Fruit fly (Drosophila melanogaster) Kc167 (cell line): Measurements from ENCODE around the gene Eo.

Source experiments
- Myc ChIP-seq: fragments of >200 bp; optimal IDR thresholded peaks from 2 replicates; lab custom pipeline; 2017; ENCODE audit warnings: missing external identifiers
- Sin3A ChIP-seq: fragments of >200 bp; optimal IDR thresholded peaks from 2 replicates; lab custom pipeline; 2018; ENCODE audit warnings: missing external identifiers
- h ChIP-seq: fragments of >200 bp; optimal IDR thresholded peaks from 3 replicates; lab custom pipeline; 2018; ENCODE audit warnings: missing external identifiers
- insv ChIP-seq: fragments of >200 bp; optimal IDR thresholded peaks from 3 replicates; lab custom pipeline; 2018; ENCODE audit warnings: missing external identifiers
- psq ChIP-seq: fragments of >200 bp; optimal IDR thresholded peaks from 2 replicates; lab custom pipeline; 2017; ENCODE audit warnings: missing external identifiers
- ttk ChIP-seq: sonication (Bioruptor generic); optimal IDR thresholded peaks from 2 replicates; lab custom pipeline; 2017; ENCODE audit warnings: missing external identifiers

Gene Eo

dm6 chrX:14905499-14906044 lies 13.0 kb downstream of the Eo start, which contains the start of gene CG9512:
Gene CG9512 (minus strand): TSS chrX:14905549.
- no peak for TF ChIP-seq h (lab: Kevin White, UChicago)
- TF ChIP-seq psq (lab: Kevin White, UChicago): no peak
- no peak for TF ChIP-seq Myc (lab: Kevin White, UChicago)
- no peak for TF ChIP-seq ttk (lab: Kevin White, UChicago)
- TF ChIP-seq Sin3A (lab: Kevin White, UChicago): no peak

DNA sequence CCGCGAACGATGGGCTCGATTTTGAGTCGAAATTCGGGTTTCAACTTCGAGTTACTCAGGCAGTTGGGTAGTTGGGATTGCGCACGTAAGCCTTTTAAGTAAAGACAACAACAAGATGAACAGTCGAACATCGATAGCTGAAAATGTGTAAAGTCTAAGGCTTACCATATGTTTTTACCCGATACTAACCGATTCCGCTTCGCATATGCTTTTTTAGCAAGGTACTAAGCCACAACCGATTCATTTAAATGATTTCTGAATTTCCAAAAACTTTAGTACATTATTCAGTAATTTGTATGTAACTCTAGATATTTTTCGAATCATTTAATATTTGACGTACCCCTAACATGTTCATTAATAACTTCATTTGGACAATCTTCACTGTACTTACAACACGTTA lies 21.0 kb downstream of the Eo start:
- TF ChIP-seq psq (lab: Kevin White, UChicago) (no peak), ttk (lab: Kevin White, UChicago) (no peak), h (lab: Kevin White, UChicago) (no peak), Myc (lab: Kevin White, UChicago) (no peak), Sin3A (lab: Kevin White, UChicago) (no peak), insv (no peak)

DNA sequence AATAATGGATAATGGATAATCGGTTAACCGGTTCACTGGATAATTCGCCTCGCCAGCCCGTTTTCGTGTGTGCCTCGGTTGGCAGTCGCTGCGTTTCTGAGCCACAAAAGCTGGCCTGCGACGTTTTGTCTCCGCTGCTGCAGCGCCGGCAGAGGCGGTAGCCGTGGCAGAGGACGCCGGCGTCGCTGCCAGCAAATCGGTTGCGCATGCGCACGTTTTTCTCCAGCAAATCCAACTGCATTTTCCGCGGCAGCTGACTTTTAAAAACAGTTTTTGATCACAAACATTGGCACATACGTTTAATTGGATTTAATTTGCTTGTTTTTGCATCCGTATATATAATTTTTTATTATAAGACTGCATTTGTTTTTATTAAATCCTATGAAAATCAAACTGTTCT lies 21.8 kb downstream of the Eo start, which contains the start of gene CG9514:
CG9514 (minus strand) TSS at position 101 of the 400 bp plus-strand sequence.
- TF ChIP-seq psq (lab: Kevin White, UChicago) (no peak), Myc (lab: Kevin White, UChicago) (no peak), Sin3A (lab: Kevin White, UChicago) (no peak), ttk (lab: Kevin White, UChicago) (no peak), insv (no peak), h (lab: Kevin White, UChicago) (no peak)

DNA sequence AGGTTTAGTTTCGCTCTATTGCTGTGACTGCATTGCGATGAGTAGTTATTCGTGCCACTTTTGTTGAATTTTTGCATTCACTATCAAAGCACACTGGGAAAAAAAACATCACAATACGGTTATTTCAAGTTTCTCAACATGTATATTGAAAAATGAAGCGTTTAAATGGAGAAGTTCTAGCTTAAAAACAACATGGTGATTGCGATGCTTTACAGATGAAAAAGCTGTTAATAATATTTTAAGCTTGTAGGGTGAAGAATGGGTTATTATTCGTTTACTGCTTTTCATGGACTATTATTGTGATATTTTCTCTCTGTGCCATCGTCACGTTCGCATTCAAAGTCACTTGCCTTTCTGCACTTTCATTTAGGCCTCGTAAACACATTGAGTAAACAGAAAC lies 22.3 kb downstream of the Eo start:
- no peak for TF ChIP-seq Myc (lab: Kevin White, UChicago)
- no peak for TF ChIP-seq Sin3A (lab: Kevin White, UChicago)
- no peak for TF ChIP-seq insv
- TF ChIP-seq h (lab: Kevin White, UChicago): no peak
- TF ChIP-seq ttk (lab: Kevin White, UChicago): no peak
- TF ChIP-seq psq (lab: Kevin White, UChicago): no peak

dm6 chrX:14893872-14894271 lies 24.7 kb downstream of the Eo start:
- TF ChIP-seq insv (no peak), ttk (lab: Kevin White, UChicago) (no peak), psq (lab: Kevin White, UChicago) (no peak), h (lab: Kevin White, UChicago) (no peak), Myc (lab: Kevin White, UChicago) (no peak), Sin3A (lab: Kevin White, UChicago) (no peak)

DNA sequence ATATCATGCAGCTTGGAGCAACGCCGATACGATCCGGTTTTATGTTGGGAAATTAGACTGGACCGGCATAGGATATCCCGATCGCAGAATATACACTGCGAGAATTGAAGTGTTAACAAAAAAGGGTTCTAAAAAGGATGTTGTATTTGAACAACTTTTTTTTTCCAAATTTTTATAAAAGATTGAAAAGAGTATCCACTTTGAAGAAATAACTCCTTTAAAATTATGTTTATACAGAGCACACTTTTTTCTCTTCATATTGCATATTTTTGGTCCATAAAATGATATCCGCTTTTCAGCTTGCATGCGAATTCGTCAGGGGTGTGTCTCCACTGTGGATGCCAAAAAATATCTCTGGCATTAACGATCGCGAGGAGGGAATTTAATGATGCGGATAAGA lies 26.3 kb downstream of the Eo start:
- TF ChIP-seq ttk (lab: Kevin White, UChicago) (no peak), insv (no peak), Sin3A (lab: Kevin White, UChicago) (no peak), psq (lab: Kevin White, UChicago) (no peak), h (lab: Kevin White, UChicago) (no peak), Myc (lab: Kevin White, UChicago) (no peak)

DNA sequence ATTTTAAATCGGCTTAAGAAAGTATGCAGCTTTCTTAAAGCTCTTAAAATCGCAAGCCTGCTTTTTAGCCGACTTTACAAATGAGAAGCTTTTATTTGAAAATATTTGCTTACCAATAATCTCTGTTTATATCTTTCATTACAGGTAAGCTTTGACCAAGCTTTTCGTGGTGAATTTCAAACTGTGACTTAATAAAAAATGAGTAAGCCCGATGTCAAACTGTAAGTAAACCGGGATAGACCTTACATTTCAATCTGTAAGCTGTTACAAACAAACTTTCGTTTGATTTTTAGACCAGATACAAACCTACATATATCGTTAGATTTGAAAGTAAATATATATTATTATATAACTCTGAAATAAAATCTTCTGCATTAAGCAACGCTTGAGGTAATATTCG lies 33.0 kb downstream of the Eo start:
- TF ChIP-seq h (lab: Kevin White, UChicago) (no peak), Sin3A (lab: Kevin White, UChicago) (no peak), ttk (lab: Kevin White, UChicago) (no peak), psq (lab: Kevin White, UChicago) (no peak), insv (no peak), Myc (lab: Kevin White, UChicago) (no peak)

dm6 chrX:14883993-14884392 lies 34.6 kb downstream of the Eo start:
- TF ChIP-seq Sin3A (lab: Kevin White, UChicago): no peak
- no peak for TF ChIP-seq psq (lab: Kevin White, UChicago)
- TF ChIP-seq Myc (lab: Kevin White, UChicago): no peak
- no peak for TF ChIP-seq h (lab: Kevin White, UChicago)
- TF ChIP-seq ttk (lab: Kevin White, UChicago): no peak
- no peak for TF ChIP-seq insv

DNA sequence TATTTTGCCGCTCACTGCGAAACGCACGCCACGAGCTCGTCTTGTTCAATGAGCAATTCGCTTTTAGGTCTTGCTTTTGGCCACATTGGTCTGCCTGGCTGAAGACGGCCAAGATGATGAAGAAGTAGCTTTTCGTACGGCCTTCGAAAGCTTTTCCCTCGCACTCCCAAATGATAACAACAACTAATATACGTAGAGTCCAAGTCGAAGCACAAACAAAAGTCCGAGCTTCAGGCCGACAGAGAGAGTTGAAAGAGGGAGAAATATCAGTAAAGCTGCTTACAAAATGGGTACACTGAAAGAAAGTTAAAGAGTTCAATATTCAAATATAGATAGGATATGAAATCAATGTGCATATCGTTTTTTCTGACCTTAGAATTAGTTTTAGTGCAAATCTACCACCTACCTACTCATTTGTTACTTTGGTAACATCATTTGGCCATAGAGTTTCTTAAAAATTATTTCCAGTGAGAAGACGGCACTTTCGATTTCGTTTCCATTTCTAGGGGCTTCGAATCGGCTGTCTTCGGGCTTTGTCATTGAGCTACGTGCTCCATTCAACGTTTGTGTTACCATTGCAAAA lies 36.0 kb downstream of the Eo start, which contains the start of the genes CG45064 and CG45065:
CG45064 (minus strand) TSS at position 51 of the 583 bp plus-strand sequence.
CG45065 (minus strand) TSS at position 51 of the 583 bp plus-strand sequence.
- TF ChIP-seq insv (no peak), psq (lab: Kevin White, UChicago) (no peak), Myc (lab: Kevin White, UChicago) (no peak), ttk (lab: Kevin White, UChicago) (no peak), h (lab: Kevin White, UChicago) (no peak), Sin3A (lab: Kevin White, UChicago) (no peak)

DNA sequence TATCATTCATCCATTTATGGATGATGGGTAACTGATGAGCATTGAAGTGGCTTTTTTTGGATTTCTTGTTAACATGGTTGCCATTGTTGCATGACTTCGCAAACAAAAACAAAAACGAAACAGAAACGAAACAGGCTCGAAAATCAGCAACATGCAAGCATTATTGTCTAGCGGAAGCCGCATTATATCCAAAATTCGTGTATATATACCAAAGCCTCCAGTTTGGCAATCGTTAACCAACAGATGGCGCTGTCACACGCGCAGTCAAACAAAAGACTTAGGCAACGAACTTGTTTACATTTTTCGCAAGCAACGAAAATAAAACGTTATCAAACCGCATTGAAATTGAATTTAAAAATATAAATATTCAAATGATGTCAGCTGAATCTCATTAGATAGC lies 39.7 kb downstream of the Eo start:
- TF ChIP-seq ttk (lab: Kevin White, UChicago) (no peak), Sin3A (lab: Kevin White, UChicago) (no peak), Myc (lab: Kevin White, UChicago) (no peak), psq (lab: Kevin White, UChicago) (no peak), insv (no peak), h (lab: Kevin White, UChicago) (no peak)

- TF ChIP-seq psq (lab: Kevin White, UChicago): no peak
- no peak for TF ChIP-seq ttk (lab: Kevin White, UChicago)
- TF ChIP-seq Myc (lab: Kevin White, UChicago): no peak
- TF ChIP-seq insv: no peak
- TF ChIP-seq Sin3A (lab: Kevin White, UChicago): no peak
- no peak for TF ChIP-seq h (lab: Kevin White, UChicago)
Observed at dm6 chrX:14871028-14871427, 47.6 kb downstream of the Eo start, which contains the start of gene CG9518. Gene CG9518 (minus strand): TSS chrX:14871181.

DNA sequence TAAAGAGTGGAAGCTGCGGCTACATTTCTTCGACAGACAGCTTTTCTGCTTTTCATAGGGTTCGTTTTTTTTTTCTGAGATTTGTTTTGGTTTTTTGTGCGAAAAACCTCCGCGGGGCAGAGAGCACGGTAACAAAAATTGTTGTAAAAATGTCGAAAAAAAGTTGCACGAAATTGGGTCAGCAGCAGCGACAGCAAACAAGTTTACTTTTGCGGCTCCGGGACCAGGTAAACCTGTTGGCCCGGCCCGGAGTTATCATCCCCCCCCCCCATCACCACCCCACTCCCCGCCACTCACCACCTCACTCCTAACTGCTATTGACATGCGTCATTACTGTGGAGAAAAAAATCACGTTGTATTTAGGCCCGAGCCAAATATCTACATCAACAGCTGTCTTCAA lies 50.2 kb downstream of the Eo start:
- TF ChIP-seq Sin3A (lab: Kevin White, UChicago): no peak
- no peak for TF ChIP-seq ttk (lab: Kevin White, UChicago)
- TF ChIP-seq Myc (lab: Kevin White, UChicago): no peak
- TF ChIP-seq psq (lab: Kevin White, UChicago): no peak
- no peak for TF ChIP-seq h (lab: Kevin White, UChicago)
- no peak for TF ChIP-seq insv
